Fruit fly (Drosophila melanogaster) whole organism, embryonic: ENCODE data around the gene CG31207.

Source experiments
- CG10654 ChIP-seq: fragments of 200-800 bp; sonication (Bioruptor generic); optimal IDR thresholded peaks from 2 replicates; lab custom pipeline; 2016; ENCODE audit warnings: missing biosample characterization, missing genetic modification characterization
- CG6765 ChIP-seq: fragments of 200-800 bp; sonication (Bioruptor generic); optimal IDR thresholded peaks from 3 replicates; lab custom pipeline; 2017; ENCODE audit warnings: missing biosample characterization, mild to moderate bottlenecking, missing genetic modification characterization
- CG9609 ChIP-seq: fragments of 200-800 bp; sonication (Bioruptor generic); optimal IDR thresholded peaks from 3 replicates; lab custom pipeline; 2016; ENCODE audit warnings: missing biosample characterization, missing genetic modification characterization
- D19A ChIP-seq: fragments of 200-800 bp; optimal IDR thresholded peaks from 3 replicates; lab custom pipeline; 2019; ENCODE audit warnings: missing biosample characterization, mild to moderate bottlenecking, missing genetic modification characterization, moderate library complexity
- gem ChIP-seq: fragments of 200-800 bp; sonication (Bioruptor generic); optimal IDR thresholded peaks from 2 replicates; lab custom pipeline; 2019; ENCODE audit warnings: missing biosample characterization, mild to moderate bottlenecking, missing genetic modification characterization, moderate library complexity

DNA sequence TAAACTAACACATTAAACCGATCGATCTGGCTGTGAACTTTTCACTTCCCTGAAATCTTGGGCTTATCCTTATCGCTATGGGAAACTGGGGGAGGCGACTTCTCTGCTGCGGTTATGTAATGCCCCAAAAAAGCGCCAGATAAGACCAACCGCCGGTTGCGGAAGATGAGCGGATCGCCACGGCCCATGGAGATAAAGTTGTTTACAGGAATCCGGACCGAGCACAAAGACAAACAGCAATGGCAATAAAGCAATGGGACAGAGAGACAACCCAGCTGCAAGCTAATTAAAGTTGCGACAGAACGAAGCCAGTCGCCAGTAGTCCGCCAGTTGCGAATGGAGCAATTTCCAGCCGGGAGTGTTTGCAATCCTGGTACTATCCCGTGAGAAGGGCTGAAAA is 31.2 kb downstream of the CG31207 start, which contains the start of gene CG5697:
- TF ChIP-seq CG10654 (GFP tag; lab: Kevin White, UChicago) (no peak), gem (no peak), CG6765 (GFP tag; lab: Kevin White, UChicago) (no peak), D19A (tag; lab: Kevin White, UChicago) (no peak), CG9609 (no peak)
